Worm (Caenorhabditis elegans): ENCODE data around the gene C32D5.12.
A peak's percentile ranks its signal among the peaks of the same experiment; 100 is the strongest.

C32D5.12 gene

ce11 chrII:6370110-6370509 is 11.3 kb upstream of the C32D5.12 start (continued):
- peak; percentile 45; the same call in 1 of the 2 replicates for TF ChIP-seq attf-3 (GFP tag; conservative IDR thresholded peaks at IDR 0.05)
- TF ChIP-seq chd-7 (tag; optimal IDR thresholded peaks at IDR 0.05), result peak; percentile 63
- no peak for TF ChIP-seq lsy-27 (tag; optimal IDR thresholded peaks at IDR 0.05; ENCODE audit: borderline replicate concordance, insufficient read depth)
- TF ChIP-seq madf-8 (GFP tag; conservative IDR thresholded peaks at IDR 0.05), result peak; percentile 57
- TF ChIP-seq B0019.2 (GFP tag; conservative IDR thresholded peaks at IDR 0.05), result peak; percentile 40; the same call in 1 of the 2 replicates
- TF ChIP-seq F22D6.2 (tag; optimal IDR thresholded peaks at IDR 0.05), result no peak
- no peak for TF ChIP-seq fkh-3 (tag; optimal IDR thresholded peaks at IDR 0.05)
- no peak for TF ChIP-seq bed-1 (GFP tag; IDR thresholded peaks at IDR 0.05)
- TF ChIP-seq F52B5.7 (tag; optimal IDR thresholded peaks at IDR 0.05), result no peak
- no peak for TF ChIP-seq F57C9.4 (tag; optimal IDR thresholded peaks at IDR 0.05)
- peak; percentile 95 for TF ChIP-seq attf-5 (GFP tag; optimal IDR thresholded peaks at IDR 0.05)
- peak; percentile 64; the same call in 1 of the 2 replicates for TF ChIP-seq rcor-1 (GFP tag; IDR thresholded peaks at IDR 0.05)
- TF ChIP-seq nhr-80 (tag; optimal IDR thresholded peaks at IDR 0.05), result peak; percentile 79
- no peak for TF ChIP-seq mel-28 (tag; optimal IDR thresholded peaks at IDR 0.05; ENCODE audit: borderline replicate concordance)
- no peak for TF ChIP-seq dpl-1 (GFP tag; optimal IDR thresholded peaks at IDR 0.05)
- TF ChIP-seq C06A6.2 (GFP tag; conservative IDR thresholded peaks at IDR 0.05), result 0 out of 2 replicates have a peak, but pooled peaks have one; percentile 18
- peak; percentile 68 for TF ChIP-seq K12H6.12 (tag; optimal IDR thresholded peaks at IDR 0.05)
- peak in 1 of 3 experiments; percentile 48 for TF ChIP-seq lin-35 (GFP tag; optimal IDR thresholded peaks at IDR 0.05)
- no peak for TF ChIP-seq zim-3 (tag; optimal IDR thresholded peaks at IDR 0.05)
- no peak for TF ChIP-seq mes-4 (tag; optimal IDR thresholded peaks at IDR 0.05)
- TF ChIP-seq hmg-1.2 (GFP tag; IDR thresholded peaks at IDR 0.05), result peak; percentile 97
- no peak for TF ChIP-seq C17E4.6 (GFP tag; IDR thresholded peaks at IDR 0.05)
- no peak for TF ChIP-seq madf-10 (tag; optimal IDR thresholded peaks at IDR 0.05)
- TF ChIP-seq F23B12.7 (tag; optimal IDR thresholded peaks at IDR 0.05; ENCODE audit: insufficient read depth), result peak; percentile 95
- no peak for TF ChIP-seq cebp-1 (GFP tag; IDR thresholded peaks at IDR 0.05)
- peak; percentile 77 for TF ChIP-seq cebp-1 (tag; optimal IDR thresholded peaks at IDR 0.05)
- peak; percentile 59; the same call in 1 of the 2 replicates for TF ChIP-seq ekl-4 (GFP tag; IDR thresholded peaks at IDR 0.05)
- TF ChIP-seq Y79H2A.3 (GFP tag; conservative IDR thresholded peaks at IDR 0.05), result no peak
- TF ChIP-seq ceh-40 (GFP tag; IDR thresholded peaks at IDR 0.05), result no peak
- TF ChIP-seq ccch-3 (GFP tag; optimal IDR thresholded peaks at IDR 0.05), result no peak

- no peak for TF ChIP-seq somi-1 (GFP tag; optimal IDR thresholded peaks at IDR 0.05)
- no peak for TF ChIP-seq repo-1 (tag; optimal IDR thresholded peaks at IDR 0.05)
- peak; percentile 49 for TF ChIP-seq madf-6 (GFP tag; IDR thresholded peaks at IDR 0.05)
- TF ChIP-seq xnd-1 (tag; optimal IDR thresholded peaks at IDR 0.05), result no peak
- TF ChIP-seq unc-62 (GFP tag; optimal IDR thresholded peaks at IDR 0.05), result no peak
- no peak for TF ChIP-seq hsf-1 (GFP tag; IDR thresholded peaks at IDR 0.05)
- no peak for TF ChIP-seq mxl-1 (tag; optimal IDR thresholded peaks at IDR 0.05)
- no peak for TF ChIP-seq lin-26 (GFP tag; IDR thresholded peaks at IDR 0.05)
- peak; percentile 7; the same call in 1 of the 2 replicates for TF ChIP-seq D2030.7 (GFP tag; IDR thresholded peaks at IDR 0.05)
- TF ChIP-seq ceh-100 (GFP tag; IDR thresholded peaks at IDR 0.05), result no peak
- TF ChIP-seq ceh-79 (tag; optimal IDR thresholded peaks at IDR 0.05), result no peak
- TF ChIP-seq ztf-22 (GFP tag; optimal IDR thresholded peaks at IDR 0.05), result no peak
- no peak for TF ChIP-seq mcd-1 (GFP tag; IDR thresholded peaks at IDR 0.05)
- TF ChIP-seq madf-3 (GFP tag; IDR thresholded peaks at IDR 0.05), result no peak
- peak; percentile 24 for TF ChIP-seq lin-54 (GFP tag; optimal IDR thresholded peaks at IDR 0.05)
- TF ChIP-seq B0336.3 (GFP tag; IDR thresholded peaks at IDR 0.05), result peak; percentile 39; the same call in 1 of the 2 replicates
- no peak for TF ChIP-seq F49E8.2 (tag; optimal IDR thresholded peaks at IDR 0.05; ENCODE audit: insufficient read depth)
- TF ChIP-seq hrde-1 (tag; optimal IDR thresholded peaks at IDR 0.05; ENCODE audit: borderline replicate concordance), result no peak
- TF ChIP-seq T07F8.4 (tag; optimal IDR thresholded peaks at IDR 0.05), result no peak
- no peak for TF ChIP-seq nfya-1 (tag; optimal IDR thresholded peaks at IDR 0.05; ENCODE audit: borderline replicate concordance, insufficient read depth)
These were observed 7.9 kb upstream of the C32D5.12 start, which contains the start of gene ctsa-4.1 for ce11 chrII:6366696-6367095. TSS of gene ctsa-4.1 (plus strand) at chrII:6366996.

Data from whole organism, young adult.